Fruit fly (Drosophila melanogaster) whole organism, embryonic: ENCODE results near the gene ND-13A.

Experiments used
- CG10274 ChIP-seq: fragments of 200-800 bp; sonication (Bioruptor generic); optimal IDR thresholded peaks from 3 replicates; lab custom pipeline; 2017; ENCODE audit warnings: missing biosample characterization, mild to moderate bottlenecking, missing genetic modification characterization
- CG14050 ChIP-seq: fragments of 200-800 bp; sonication (Bioruptor generic); IDR thresholded peaks from 3 replicates; pipeline ENCODE4 v1.3.6; 2022; ENCODE audit warnings: missing biosample characterization, missing genetic modification characterization
- CG14441 ChIP-seq: fragments of 200-800 bp; sonication (Bioruptor generic); IDR thresholded peaks from 2 replicates; pipeline ENCODE4 v1.3.6; 2022; ENCODE audit warnings: missing biosample characterization, missing genetic modification characterization
- CG14710 ChIP-seq: fragments of 200-800 bp; sonication (Bioruptor generic); optimal IDR thresholded peaks from 3 replicates; lab custom pipeline; 2019; ENCODE audit warnings: missing biosample characterization, mild to moderate bottlenecking, missing genetic modification characterization, moderate library complexity
- CG16813 ChIP-seq: fragments of 200-800 bp; sonication (Bioruptor generic); IDR thresholded peaks from 3 replicates; pipeline ENCODE4 v1.3.6; 2022; ENCODE audit warnings: missing biosample characterization, missing genetic modification characterization; ENCODE audit not compliant: partially characterized antibody
- CG17802 ChIP-seq: fragments of 200-800 bp; sonication (Bioruptor generic); optimal IDR thresholded peaks from 2 replicates; lab custom pipeline; 2018; ENCODE audit warnings: missing biosample characterization, mild to moderate bottlenecking, missing genetic modification characterization, moderate library complexity
- CG18599 ChIP-seq: fragments of 200-800 bp; sonication (Bioruptor generic); optimal IDR thresholded peaks from 3 replicates; lab custom pipeline; 2017; ENCODE audit warnings: missing biosample characterization, missing genetic modification characterization, mild to moderate bottlenecking, moderate library complexity, missing genetic modification reagents
- CG2678 ChIP-seq: fragments of 200-800 bp; sonication (Bioruptor generic); optimal IDR thresholded peaks from 3 replicates; lab custom pipeline; 2019; ENCODE audit warnings: missing biosample characterization, mild to moderate bottlenecking, missing genetic modification characterization, moderate library complexity
- CG2875 ChIP-seq: fragments of 200-800 bp; sonication (Bioruptor generic); optimal IDR thresholded peaks from 2 replicates; lab custom pipeline; 2017; ENCODE audit warnings: missing biosample characterization, mild to moderate bottlenecking, missing genetic modification characterization, missing genetic modification reagents
- CG3065 ChIP-seq: fragments of 200-800 bp; sonication (Bioruptor generic); optimal IDR thresholded peaks from 2 replicates; lab custom pipeline; 2016; ENCODE audit warnings: missing biosample characterization, missing genetic modification characterization
- CG31441 ChIP-seq: fragments of 200-800 bp; sonication (Bioruptor generic); IDR thresholded peaks from 2 replicates; pipeline ENCODE4 v1.3.6; 2022; ENCODE audit warnings: missing biosample characterization, missing genetic modification characterization
- CG32532 ChIP-seq: fragments of 200-800 bp; sonication (Bioruptor generic); IDR thresholded peaks from 2 replicates; pipeline ENCODE4 v1.3.6; 2022; ENCODE audit warnings: missing biosample characterization, missing genetic modification characterization
- CG4617 ChIP-seq: fragments of 200-800 bp; sonication (Bioruptor generic); optimal IDR thresholded peaks from 3 replicates; lab custom pipeline; 2016; ENCODE audit warnings: missing biosample characterization, missing genetic modification characterization, borderline replicate concordance
- CG5953 ChIP-seq: fragments of 200-800 bp; sonication (Bioruptor generic); IDR thresholded peaks from 2 replicates; pipeline ENCODE4 v1.3.6; 2022; ENCODE audit warnings: missing biosample characterization, missing genetic modification characterization
- CG6175 ChIP-seq: fragments of 200-800 bp; sonication (Bioruptor generic); IDR thresholded peaks from 3 replicates; pipeline ENCODE4 v1.3.6; 2022; ENCODE audit warnings: missing biosample characterization, missing genetic modification characterization
- CG8290 ChIP-seq, 3 experiments: fragments of 200-800 bp; sonication (Bioruptor generic); optimal IDR thresholded peaks; 2 replicates each; lab custom pipeline; 2016 to 2019; ENCODE audit warnings: missing biosample characterization in 3 of 3, missing genetic modification characterization in 3 of 3, mild to moderate bottlenecking in 2 of 3, moderate library complexity in 1 of 3
- CG8924 ChIP-seq: fragments of 200-800 bp; optimal IDR thresholded peaks from 3 replicates; lab custom pipeline; 2019; ENCODE audit warnings: missing biosample characterization, mild to moderate bottlenecking, missing genetic modification characterization, moderate library complexity
- CrebB ChIP-seq: fragments of 200-800 bp; sonication (Bioruptor generic); optimal IDR thresholded peaks from 3 replicates; lab custom pipeline; 2018; ENCODE audit warnings: missing biosample characterization, mild to moderate bottlenecking, missing genetic modification characterization
- Dfd ChIP-seq, 2 experiments: fragments of >200 bp; optimal IDR thresholded peaks; 2 replicates each; lab custom pipeline; 2017; ENCODE audit warnings: missing biosample characterization in 2 of 2, missing genetic modification characterization in 2 of 2
- Dip2 ChIP-seq: fragments of 200-800 bp; sonication (Bioruptor generic); IDR thresholded peaks from 2 replicates; pipeline ENCODE4 v1.3.6; 2022; ENCODE audit warnings: missing biosample characterization, missing genetic modification characterization
- Drgx ChIP-seq: fragments of 200-800 bp; sonication (Bioruptor generic); IDR thresholded peaks from 2 replicates; pipeline ENCODE4 v1.3.6; 2022; ENCODE audit warnings: missing biosample characterization, missing genetic modification characterization
- Ets97D ChIP-seq: fragments of 200-800 bp; sonication (Bioruptor generic); optimal IDR thresholded peaks from 3 replicates; lab custom pipeline; 2016; ENCODE audit warnings: missing biosample characterization, missing genetic modification characterization
- Fer1 ChIP-seq: fragments of 200-800 bp; sonication (Bioruptor generic); optimal IDR thresholded peaks from 2 replicates; lab custom pipeline; 2017; ENCODE audit warnings: missing biosample characterization, mild to moderate bottlenecking, missing genetic modification characterization
- Fer2 ChIP-seq: fragments of 200-800 bp; sonication (Bioruptor generic); optimal IDR thresholded peaks from 2 replicates; lab custom pipeline; 2018; ENCODE audit warnings: missing biosample characterization, mild to moderate bottlenecking, missing genetic modification characterization, moderate library complexity
- Fer3 ChIP-seq: fragments of 200-800 bp; sonication (Bioruptor generic); optimal IDR thresholded peaks from 2 replicates; lab custom pipeline; 2018; ENCODE audit warnings: missing biosample characterization, mild to moderate bottlenecking, missing genetic modification characterization, moderate library complexity
- HLH54F ChIP-seq: fragments of 200-800 bp; sonication (Bioruptor generic); optimal IDR thresholded peaks from 3 replicates; lab custom pipeline; 2016; ENCODE audit warnings: missing biosample characterization, missing genetic modification characterization
- Myb ChIP-seq: fragments of 200-800 bp; sonication (Bioruptor generic); optimal IDR thresholded peaks from 2 replicates; lab custom pipeline; 2016; ENCODE audit warnings: missing biosample characterization, missing genetic modification characterization
- NFAT ChIP-seq: fragments of 200-800 bp; sonication (Bioruptor generic); IDR thresholded peaks from 2 replicates; pipeline ENCODE4 v1.3.6; 2022; ENCODE audit warnings: missing biosample characterization, missing genetic modification characterization
- Sox102F ChIP-seq: fragments of 200-800 bp; sonication (Bioruptor generic); optimal IDR thresholded peaks from 2 replicates; lab custom pipeline; 2018; ENCODE audit warnings: missing biosample characterization, mild to moderate bottlenecking, missing genetic modification characterization, moderate library complexity
- YL-1 ChIP-seq: fragments of 200-800 bp; sonication (Bioruptor generic); optimal IDR thresholded peaks from 3 replicates; lab custom pipeline; 2017; ENCODE audit warnings: missing biosample characterization, mild to moderate bottlenecking, missing genetic modification characterization
- bab2 ChIP-seq: fragments of 200-800 bp; sonication (Bioruptor generic); optimal IDR thresholded peaks from 2 replicates; lab custom pipeline; 2016; ENCODE audit warnings: missing biosample characterization, missing genetic modification characterization
- br ChIP-seq: fragments of >200 bp; optimal IDR thresholded peaks from 2 replicates; lab custom pipeline; 2017
- ci ChIP-seq: fragments of 200-800 bp; sonication (Bioruptor generic); IDR thresholded peaks from 3 replicates; pipeline ENCODE4 v1.3.6; 2022; ENCODE audit warnings: missing biosample characterization, missing genetic modification characterization
- dm ChIP-seq: fragments of 200-800 bp; sonication (Bioruptor generic); optimal IDR thresholded peaks from 3 replicates; lab custom pipeline; 2016; ENCODE audit warnings: missing biosample characterization, missing genetic modification characterization
- fru ChIP-seq: fragments of >200 bp; optimal IDR thresholded peaks from 2 replicates; lab custom pipeline; 2017
- gsb-n ChIP-seq: fragments of 200-800 bp; sonication (Bioruptor generic); optimal IDR thresholded peaks from 3 replicates; lab custom pipeline; 2018; ENCODE audit warnings: missing biosample characterization, mild to moderate bottlenecking, missing genetic modification characterization
- h ChIP-seq: fragments of >200 bp; optimal IDR thresholded peaks from 2 replicates; lab custom pipeline; 2017
- hb ChIP-seq: fragments of 200-800 bp; sonication (Bioruptor generic); IDR thresholded peaks from 3 replicates; pipeline ENCODE4 v1.3.6; 2022; ENCODE audit warnings: missing biosample characterization, missing genetic modification characterization; ENCODE audit not compliant: partially characterized antibody
- inv ChIP-seq: fragments of 200-800 bp; sonication (Bioruptor generic); IDR thresholded peaks from 2 replicates; pipeline ENCODE4 v1.3.6; 2022; ENCODE audit warnings: missing biosample characterization, missing genetic modification characterization; ENCODE audit not compliant: partially characterized antibody
- lab ChIP-seq: fragments of 200-800 bp; sonication (Bioruptor generic); optimal IDR thresholded peaks from 3 replicates; lab custom pipeline; 2017; ENCODE audit warnings: missing biosample characterization, missing genetic modification characterization, mild to moderate bottlenecking, moderate library complexity, missing genetic modification reagents
- luna ChIP-seq: fragments of 200-800 bp; sonication (Bioruptor generic); optimal IDR thresholded peaks from 2 replicates; lab custom pipeline; 2016; ENCODE audit warnings: missing biosample characterization, missing genetic modification characterization
- nerfin-2 ChIP-seq: fragments of 200-800 bp; sonication (Bioruptor generic); IDR thresholded peaks from 2 replicates; pipeline ENCODE4 v1.3.6; 2022; ENCODE audit warnings: missing biosample characterization, missing genetic modification characterization; ENCODE audit not compliant: partially characterized antibody
- pb ChIP-seq: fragments of 200-800 bp; sonication (Bioruptor generic); optimal IDR thresholded peaks from 3 replicates; lab custom pipeline; 2016; ENCODE audit warnings: missing biosample characterization, missing genetic modification characterization
- peb ChIP-seq: fragments of 200-800 bp; sonication (Bioruptor generic); IDR thresholded peaks from 2 replicates; pipeline ENCODE4 v1.3.6; 2022; ENCODE audit warnings: missing biosample characterization, missing genetic modification characterization
- pum ChIP-seq: fragments of 200-800 bp; sonication (Bioruptor generic); optimal IDR thresholded peaks from 2 replicates; lab custom pipeline; 2016; ENCODE audit warnings: missing biosample characterization, missing genetic modification characterization
- ro ChIP-seq: fragments of 200-800 bp; sonication (Bioruptor generic); IDR thresholded peaks from 2 replicates; pipeline ENCODE4 v1.3.6; 2022; ENCODE audit warnings: missing biosample characterization, missing genetic modification characterization
- sisA ChIP-seq: fragments of 200-800 bp; sonication (Bioruptor generic); IDR thresholded peaks from 2 replicates; pipeline ENCODE4 v1.3.6; 2022; ENCODE audit warnings: missing biosample characterization, missing genetic modification characterization
- ssp ChIP-seq: fragments of 200-800 bp; sonication (Bioruptor generic); IDR thresholded peaks from 2 replicates; pipeline ENCODE4 v1.3.6; 2022; ENCODE audit warnings: missing biosample characterization, missing genetic modification characterization
- stwl ChIP-seq: fragments of 200-800 bp; sonication (Bioruptor generic); optimal IDR thresholded peaks from 3 replicates; lab custom pipeline; 2018; ENCODE audit warnings: missing biosample characterization, mild to moderate bottlenecking, missing genetic modification characterization, moderate library complexity

ND-13A gene

dm6 chr2L:5096761-5097160 is 3.3 kb downstream of the ND-13A start (continued):
- TF ChIP-seq sisA (GFP tag; lab: Robert Waterston, UW) (0 out of 2 replicates have a peak, but pooled peaks have one; percentile 18), Sox102F (GFP tag; lab: Kevin White, UChicago) (no peak), br (no peak), stwl (no peak), lab (GFP tag; lab: Kevin White, UChicago) (peak; percentile 84), CG2678 (tag; lab: Kevin White, UChicago) (peak; percentile 24), Fer2 (tag; lab: Kevin White, UChicago) (no peak), CrebB (tag; lab: Kevin White, UChicago) (peak; percentile 33), HLH54F (GFP tag; lab: Kevin White, UChicago) (no peak), Drgx (no peak), luna (no peak), CG17802 (tag; lab: Kevin White, UChicago) (no peak), Dfd (GFP tag; optimal IDR thresholded peaks at IDR 0.05; lab: Kevin White, UChicago) (no peak), NFAT (GFP tag; lab: Robert Waterston, UW) (no peak), CG32532 (GFP tag; lab: Robert Waterston, UW) (peak; percentile 23; the same call in 1 of the 2 replicates), gsb-n (tag; lab: Kevin White, UChicago) (no peak), CG6175 (no peak), Fer3 (tag; lab: Kevin White, UChicago) (peak; percentile 15), fru (lab: Kevin White, UChicago) (no peak), Ets97D (GFP tag; lab: Kevin White, UChicago) (peak; percentile 92), ci (peak; percentile 67; the same call in 2 of the 3 replicates), CG8924 (tag; lab: Kevin White, UChicago) (no peak), ro (GFP tag; lab: Robert Waterston, UW) (no peak), CG18599 (GFP tag; lab: Kevin White, UChicago) (peak; percentile 81), dm (GFP tag; lab: Kevin White, UChicago) (no peak), CG14441 (no peak), YL-1 (GFP tag; lab: Kevin White, UChicago) (no peak), ssp (GFP tag; lab: Robert Waterston, UW) (no peak), CG10274 (GFP tag; lab: Kevin White, UChicago) (no peak), h (lab: Kevin White, UChicago) (no peak), inv (no peak), CG14710 (tag; lab: Kevin White, UChicago) (no peak), CG16813 (no peak), CG31441 (GFP tag; lab: Robert Waterston, UW) (no peak; the same call in 1 of the 2 replicates), CG3065 (GFP tag; lab: Kevin White, UChicago) (no peak), CG5953 (no peak), hb (no peak), CG2875 (GFP tag; lab: Kevin White, UChicago) (no peak), CG8290 (GFP tag; optimal IDR thresholded peaks at IDR 0.05; lab: Kevin White, UChicago) (no peak), CG8290 (tag; optimal IDR thresholded peaks at IDR 0.05; lab: Kevin White, UChicago) (peak in 1 of 2 experiments; percentile 51), bab2 (GFP tag; lab: Kevin White, UChicago) (no peak), nerfin-2 (GFP tag; lab: Robert Waterston, UW) (no peak), peb (no peak), CG4617 (no peak), Dip2 (GFP tag; lab: Robert Waterston, UW) (no peak), pum (no peak), CG14050 (GFP tag; lab: Robert Waterston, UW) (no peak), Myb (GFP tag; lab: Kevin White, UChicago) (no peak), pb (GFP tag; lab: Kevin White, UChicago) (no peak), Fer1 (peak; percentile 86)
